Fruit fly (Drosophila melanogaster): ENCODE data around the gene CG4461.

Gene CG4461

dm6 chr3L:9402157-9402890, 27.1 kb downstream of the CG4461 start, which contains the start of gene eIF4E1:
Gene eIF4E1, minus strand, starts transcription at chr3L:9402460.
- TF ChIP-seq CG6163 (GFP tag; IDR thresholded peaks at IDR 0.05) (0 out of 3 replicates have a peak, but pooled peaks have one; percentile 0), Eip78C (GFP tag) (peak; percentile 83), CG6808 (GFP tag; optimal IDR thresholded peaks at IDR 0.05) (no peak), CG31627 (GFP tag; optimal IDR thresholded peaks at IDR 0.05) (peak; percentile 9), topi (GFP tag; optimal IDR thresholded peaks at IDR 0.05) (peak; percentile 8), lz (GFP tag; optimal IDR thresholded peaks at IDR 0.05) (peak; percentile 14), net (GFP tag; optimal IDR thresholded peaks at IDR 0.05) (no peak)

- TF ChIP-seq CG31627 (GFP tag; optimal IDR thresholded peaks at IDR 0.05), result no peak
- TF ChIP-seq CG11902 (GFP tag; optimal IDR thresholded peaks at IDR 0.05), result no peak
- no peak for TF ChIP-seq fkh (GFP tag; optimal IDR thresholded peaks at IDR 0.05)
- TF ChIP-seq CG8319 (GFP tag; optimal IDR thresholded peaks at IDR 0.05), result no peak
- TF ChIP-seq Hr39 (GFP tag; optimal IDR thresholded peaks at IDR 0.05), result no peak
- TF ChIP-seq dsx (GFP tag; optimal IDR thresholded peaks at IDR 0.05; ENCODE audit: poor library complexity, severe bottlenecking), result no peak
- no peak for TF ChIP-seq pdm3 (GFP tag; optimal IDR thresholded peaks at IDR 0.05)
- TF ChIP-seq CG9139 (GFP tag; optimal IDR thresholded peaks at IDR 0.05), result no peak
- no peak for TF ChIP-seq Hr4 (GFP tag; optimal IDR thresholded peaks at IDR 0.05)
- TF ChIP-seq CG8632 (GFP tag; optimal IDR thresholded peaks at IDR 0.05), result no peak
Measured at dm6 chr3L:9404497-9404896, 29.3 kb downstream of the CG4461 start, which contains the start of gene Cpr67B. Gene Cpr67B, plus strand, starts transcription at chr3L:9404797.

dm6 chr3L:9410030-9410589, 34.9 kb downstream of the CG4461 start:
- no peak for TF ChIP-seq lz (GFP tag; optimal IDR thresholded peaks at IDR 0.05)
- no peak for TF ChIP-seq achi (GFP tag; optimal IDR thresholded peaks at IDR 0.05)
- peak; percentile 52 for TF ChIP-seq CG1621 (tag; optimal IDR thresholded peaks at IDR 0.05)
- TF ChIP-seq Sox102F (GFP tag; optimal IDR thresholded peaks at IDR 0.05), result no peak
- peak; percentile 23 to 41 for TF ChIP-seq ss (GFP tag; optimal IDR thresholded peaks at IDR 0.05)
- TF ChIP-seq fd59A (GFP tag; optimal IDR thresholded peaks at IDR 0.05), result no peak
- TF ChIP-seq Gug (GFP tag; IDR thresholded peaks at IDR 0.05), result no peak
- no peak for TF ChIP-seq pdm3 (GFP tag; optimal IDR thresholded peaks at IDR 0.05)
- TF ChIP-seq Hr4 (GFP tag; optimal IDR thresholded peaks at IDR 0.05), result no peak
- no peak for TF ChIP-seq CG9139 (GFP tag; optimal IDR thresholded peaks at IDR 0.05)
- TF ChIP-seq Sox14 (GFP tag; optimal IDR thresholded peaks at IDR 0.05), result peak; percentile 80

- TF ChIP-seq CG3032 (tag; optimal IDR thresholded peaks at IDR 0.05) (peak; percentile 75), CG1621 (tag; optimal IDR thresholded peaks at IDR 0.05) (peak; percentile 36), CG8319 (GFP tag; optimal IDR thresholded peaks at IDR 0.05) (no peak), fd59A (GFP tag; optimal IDR thresholded peaks at IDR 0.05) (no peak), Sox14 (GFP tag; optimal IDR thresholded peaks at IDR 0.05) (peak; percentile 70), pdm3 (GFP tag; optimal IDR thresholded peaks at IDR 0.05) (peak; percentile 84), Met (GFP tag; optimal IDR thresholded peaks at IDR 0.05) (peak; percentile 74), CG7368 (GFP tag; optimal IDR thresholded peaks at IDR 0.05) (peak; percentile 56), CG11902 (GFP tag; optimal IDR thresholded peaks at IDR 0.05) (peak; percentile 4), Sox102F (GFP tag; optimal IDR thresholded peaks at IDR 0.05) (peak; percentile 77), Hr38 (GFP tag; optimal IDR thresholded peaks at IDR 0.05) (no peak), salr (GFP tag; optimal IDR thresholded peaks at IDR 0.05) (no peak), net (GFP tag; optimal IDR thresholded peaks at IDR 0.05) (peak; percentile 54), Sox15 (GFP tag; optimal IDR thresholded peaks at IDR 0.05) (peak; percentile 46), lz (GFP tag; optimal IDR thresholded peaks at IDR 0.05) (peak; percentile 76), CG6808 (GFP tag; optimal IDR thresholded peaks at IDR 0.05) (peak; percentile 36), CG11294 (GFP tag; IDR thresholded peaks at IDR 0.05) (0 out of 2 replicates have a peak, but pooled peaks have one; percentile 22), CG34406 (GFP tag; optimal IDR thresholded peaks at IDR 0.05) (peak; percentile 71), Eip78C (GFP tag) (peak; percentile 91), ss (GFP tag; optimal IDR thresholded peaks at IDR 0.05) (peak; percentile 34 to 47), fd85E (GFP tag; optimal IDR thresholded peaks at IDR 0.05) (no peak), CG6163 (GFP tag; IDR thresholded peaks at IDR 0.05) (peak; percentile 79), fkh (GFP tag; optimal IDR thresholded peaks at IDR 0.05) (peak; percentile 99), spab (GFP tag; optimal IDR thresholded peaks at IDR 0.05) (no peak), Eip93F (GFP tag; optimal IDR thresholded peaks at IDR 0.05) (peak; percentile 69), CG8632 (GFP tag; optimal IDR thresholded peaks at IDR 0.05) (peak; percentile 29), CG31627 (GFP tag; optimal IDR thresholded peaks at IDR 0.05) (peak; percentile 67), CG6854 (GFP tag; optimal IDR thresholded peaks at IDR 0.05) (no peak), eg (GFP tag; IDR thresholded peaks at IDR 0.05) (peak; percentile 83; the same call in 2 of the 3 replicates), Ets96B (tag; optimal IDR thresholded peaks at IDR 0.05) (peak; percentile 61), esn (GFP tag; optimal IDR thresholded peaks at IDR 0.05) (peak; percentile 82)
Measured at dm6 chr3L:9410754-9411423, 35.7 kb downstream of the CG4461 start, which contains the start of the genes CG4022 and Cpsf5. Gene CG4022, minus strand, starts transcription at chr3L:9410832. Gene Cpsf5, plus strand, starts transcription at chr3L:9411038.
